Worm (Caenorhabditis elegans) whole organism, L1 larva: ENCODE data around the gene ZC8.6.

Experiments used
- C04F5.9 ChIP-seq: sonication (generic microtip); optimal IDR thresholded peaks from 2 replicates; lab custom pipeline; 2016; ENCODE audit warnings: missing genetic modification characterization, missing compliant biosample characterization
- Y116A8C.19 ChIP-seq: sonication (generic microtip); optimal IDR thresholded peaks from 2 replicates; lab custom pipeline; 2016; ENCODE audit warnings: missing compliant biosample characterization, missing genetic modification characterization, borderline replicate concordance
- aly-2 ChIP-seq: fragments of 150-350 bp; optimal IDR thresholded peaks from 2 replicates; lab custom pipeline; 2014; ENCODE audit warnings: missing biosample characterization, missing genetic modification characterization
- blmp-1 ChIP-seq: fragments of 150-350 bp; optimal IDR thresholded peaks from 2 replicates; lab custom pipeline; 2014; ENCODE audit warnings: missing biosample characterization, missing genetic modification characterization
- ceh-8 ChIP-seq: fragments of 200-800 bp; sonication (Bioruptor generic); optimal IDR thresholded peaks from 2 replicates; lab custom pipeline; 2018; ENCODE audit warnings: mild to moderate bottlenecking, missing genetic modification characterization, moderate library complexity, missing compliant biosample characterization
- ces-1 ChIP-seq: fragments of 150-350 bp; optimal IDR thresholded peaks from 2 replicates; lab custom pipeline; 2014; ENCODE audit warnings: missing biosample characterization, missing genetic modification reagents, missing genetic modification characterization
- dpl-1 ChIP-seq, 3 experiments: fragments of 150-350 bp in 2 of 3; sonication (generic microtip) in 1 of 3; optimal IDR thresholded peaks; 2 replicates each; lab custom pipeline; 2014 to 2017; ENCODE audit warnings: missing biosample characterization in 3 of 3, missing genetic modification characterization in 3 of 3, missing genetic modification reagents in 3 of 3
- dsc-1 ChIP-seq: sonication (generic microtip); optimal IDR thresholded peaks from 2 replicates; lab custom pipeline; 2016; ENCODE audit warnings: mild to moderate bottlenecking, missing genetic modification characterization, missing compliant biosample characterization
- efl-3 ChIP-seq: fragments of 200-800 bp; sonication (Bioruptor generic); optimal IDR thresholded peaks from 2 replicates; lab custom pipeline; 2018; ENCODE audit warnings: mild to moderate bottlenecking, missing genetic modification characterization, missing compliant biosample characterization
- egl-13 ChIP-seq: sonication (generic microtip); optimal IDR thresholded peaks from 2 replicates; lab custom pipeline; 2016; ENCODE audit warnings: missing genotype, missing genetic modification reagents, missing genetic modification characterization, missing compliant biosample characterization
- egl-27 ChIP-seq, 2 experiments: fragments of 150-350 bp in 1 of 2; sonication (generic microtip); optimal IDR thresholded peaks; 3 replicates each; lab custom pipeline; 2017 to 2018; ENCODE audit warnings: missing biosample characterization in 2 of 2, missing genetic modification characterization in 2 of 2, missing genetic modification reagents in 2 of 2
- elt-2 ChIP-seq: sonication (generic microtip); optimal IDR thresholded peaks from 2 replicates; lab custom pipeline; 2016; ENCODE audit warnings: missing genetic modification characterization, mild to moderate bottlenecking, inconsistent platforms, missing compliant biosample characterization, missing genetic modification reagents
- elt-3 ChIP-seq, 6 experiments: fragments of 150-350 bp in 1 of 6; sonication (generic microtip); optimal IDR thresholded peaks; 2 replicates each; lab custom pipeline; 2017 to 2018; ENCODE audit warnings: missing biosample characterization in 6 of 6, missing genetic modification characterization in 6 of 6, inconsistent platforms in 1 of 6
- fkh-10 ChIP-seq: sonication (generic microtip); optimal IDR thresholded peaks from 2 replicates; lab custom pipeline; 2017; ENCODE audit warnings: missing biosample characterization, missing genetic modification reagents, missing genetic modification characterization
- fkh-4 ChIP-seq: sonication (generic microtip); optimal IDR thresholded peaks from 2 replicates; lab custom pipeline; 2016; ENCODE audit warnings: missing compliant biosample characterization, missing genetic modification characterization, borderline replicate concordance
- grh-1 ChIP-seq: fragments of 200-800 bp; sonication (Bioruptor generic); IDR thresholded peaks from 2 replicates; pipeline ENCODE4 v1.3.6; 2022; ENCODE audit warnings: missing genetic modification reagents, missing genetic modification characterization, missing compliant biosample characterization
- hlh-17 ChIP-seq: fragments of 200-800 bp; sonication (Bioruptor generic); optimal IDR thresholded peaks from 2 replicates; lab custom pipeline; 2018; ENCODE audit warnings: missing genetic modification characterization, mild to moderate bottlenecking, missing compliant biosample characterization, moderate library complexity, borderline replicate concordance
- isw-1 ChIP-seq: fragments of 200-800 bp; sonication (Bioruptor generic); IDR thresholded peaks from 2 replicates; pipeline ENCODE4 v1.3.6; 2022; ENCODE audit warnings: missing genetic modification characterization, missing compliant biosample characterization
- lin-13 ChIP-seq: fragments of 150-350 bp; optimal IDR thresholded peaks from 2 replicates; lab custom pipeline; 2014; ENCODE audit warnings: missing biosample characterization, missing genetic modification reagents, missing genetic modification characterization
- lin-15B ChIP-seq: fragments of 150-350 bp; sonication (generic microtip); optimal IDR thresholded peaks from 3 replicates; lab custom pipeline; 2014; ENCODE audit warnings: missing biosample characterization, missing genetic modification characterization
- lin-35 ChIP-seq, 2 experiments: fragments of 150-350 bp; optimal IDR thresholded peaks; 2 replicates each; lab custom pipeline; 2014; ENCODE audit warnings: missing biosample characterization in 2 of 2, missing genetic modification characterization in 2 of 2, missing genetic modification reagents in 2 of 2
- mab-9 ChIP-seq: fragments of 200-800 bp; sonication (Bioruptor generic); IDR thresholded peaks from 2 replicates; pipeline ENCODE4 v1.3.6; 2022; ENCODE audit warnings: missing genetic modification reagents, missing genetic modification characterization, missing compliant biosample characterization
- mdl-1 ChIP-seq, 2 experiments: fragments of 150-350 bp; optimal IDR thresholded peaks; 2 replicates each; lab custom pipeline; 2014 to 2017; ENCODE audit warnings: missing biosample characterization in 2 of 2, missing genetic modification characterization in 2 of 2, inconsistent platforms in 1 of 2
- nhr-11 ChIP-seq: fragments of 150-350 bp; optimal IDR thresholded peaks from 2 replicates; lab custom pipeline; 2014; ENCODE audit warnings: missing biosample characterization, missing genetic modification characterization
- nhr-20 ChIP-seq: sonication (generic microtip); optimal IDR thresholded peaks from 2 replicates; lab custom pipeline; 2016; ENCODE audit warnings: mild to moderate bottlenecking, missing genetic modification characterization, missing compliant biosample characterization
- nhr-237 ChIP-seq: fragments of 150-350 bp; optimal IDR thresholded peaks from 2 replicates; lab custom pipeline; 2014; ENCODE audit warnings: missing biosample characterization, missing genetic modification characterization
- nhr-71 ChIP-seq: sonication (generic microtip); optimal IDR thresholded peaks from 2 replicates; lab custom pipeline; 2016; ENCODE audit warnings: mild to moderate bottlenecking, missing genetic modification characterization, moderate library complexity, missing compliant biosample characterization
- nhr-77 ChIP-seq: fragments of 150-350 bp; optimal IDR thresholded peaks from 2 replicates; lab custom pipeline; 2014; ENCODE audit warnings: missing biosample characterization, missing genetic modification characterization
- nhr-85 ChIP-seq: sonication (generic microtip); peaks from one replicate; lab custom pipeline; 2016; ENCODE audit warnings: missing genetic modification characterization, inconsistent platforms, missing compliant biosample characterization
- nhr-90 ChIP-seq: sonication (generic microtip); optimal IDR thresholded peaks from 2 replicates; lab custom pipeline; 2016; ENCODE audit warnings: mild to moderate bottlenecking, missing genetic modification characterization, missing compliant biosample characterization; ENCODE audit not compliant: poor library complexity
- pqm-1 ChIP-seq: sonication (generic microtip); optimal IDR thresholded peaks from 3 replicates; lab custom pipeline; 2017; ENCODE audit warnings: missing biosample characterization, missing genetic modification characterization
- snu-23 ChIP-seq: sonication (generic microtip); optimal IDR thresholded peaks from 2 replicates; lab custom pipeline; 2016; ENCODE audit warnings: missing genetic modification characterization, missing compliant biosample characterization
- sup-37 ChIP-seq: fragments of 200-800 bp; sonication (Bioruptor generic); optimal IDR thresholded peaks from 2 replicates; lab custom pipeline; 2018; ENCODE audit warnings: mild to moderate bottlenecking, missing genetic modification characterization, missing compliant biosample characterization
- tbx-2 ChIP-seq: sonication (generic microtip); optimal IDR thresholded peaks from 2 replicates; lab custom pipeline; 2016; ENCODE audit warnings: missing genetic modification characterization, missing compliant biosample characterization
- unc-62 ChIP-seq: fragments of 150-350 bp; optimal IDR thresholded peaks from 2 replicates; lab custom pipeline; 2014; ENCODE audit warnings: missing biosample characterization, missing genetic modification reagents, missing genetic modification characterization
- unc-86 ChIP-seq: sonication (generic microtip); optimal IDR thresholded peaks from 2 replicates; lab custom pipeline; 2016; ENCODE audit warnings: missing genetic modification characterization, missing compliant biosample characterization
- vab-15 ChIP-seq: sonication (generic microtip); optimal IDR thresholded peaks from 2 replicates; lab custom pipeline; 2017; ENCODE audit warnings: missing genotype, mild to moderate bottlenecking, missing genetic modification characterization, missing compliant biosample characterization
- xbp-1 ChIP-seq: sonication (generic microtip); optimal IDR thresholded peaks from 2 replicates; lab custom pipeline; 2016; ENCODE audit warnings: missing genetic modification characterization, missing compliant biosample characterization
- zag-1 ChIP-seq: fragments of 150-350 bp; optimal IDR thresholded peaks from 2 replicates; lab custom pipeline; 2014; ENCODE audit warnings: missing biosample characterization, missing genetic modification characterization
- zip-4 ChIP-seq: fragments of 200-800 bp; sonication (Bioruptor generic); optimal IDR thresholded peaks from 2 replicates; lab custom pipeline; 2018; ENCODE audit warnings: mild to moderate bottlenecking, missing genetic modification characterization, moderate library complexity, missing compliant biosample characterization
- ztf-4 ChIP-seq: fragments of 150-350 bp; optimal IDR thresholded peaks from 2 replicates; lab custom pipeline; 2014; ENCODE audit warnings: missing biosample characterization, missing genetic modification characterization

Gene ZC8.6

DNA sequence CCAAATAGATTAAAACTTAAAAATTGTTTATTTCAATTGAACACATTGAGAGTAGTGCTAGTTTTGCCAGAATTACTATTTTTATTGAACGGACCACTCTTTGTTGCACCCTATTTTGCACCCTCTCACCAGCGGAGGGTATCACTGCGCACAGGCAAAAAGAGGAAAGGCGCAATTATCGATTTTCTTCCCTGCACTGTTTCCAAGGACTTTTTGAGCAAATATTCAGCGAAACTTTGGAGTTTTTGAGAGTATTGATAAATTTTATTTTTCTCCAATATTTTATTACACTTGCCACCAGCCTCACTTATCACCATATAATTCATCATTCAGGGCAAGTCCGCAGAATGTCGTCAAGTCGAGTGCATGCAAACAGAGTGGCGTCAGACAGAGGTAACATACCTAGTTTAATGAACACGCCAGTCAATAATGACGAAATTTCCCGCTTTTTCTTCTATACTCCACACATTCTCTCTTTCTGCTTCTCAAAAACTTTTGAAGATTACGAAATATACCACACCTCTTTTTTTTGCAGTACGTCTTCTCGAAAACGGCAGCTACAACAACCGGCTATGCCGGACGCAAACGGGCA, 20.8 kb upstream of the ZC8.6 start (continued):
- TF ChIP-seq egl-13, result no peak
- peak in 1 of 2 experiments; percentile 49 for TF ChIP-seq lin-35 (GFP tag; optimal IDR thresholded peaks at IDR 0.05; lab: Kevin White, UChicago)
- peak in 1 of 3 experiments; percentile 6 for TF ChIP-seq dpl-1 (GFP tag; optimal IDR thresholded peaks at IDR 0.05; lab: Kevin White, UChicago)
- TF ChIP-seq fkh-10, result no peak
- TF ChIP-seq aly-2 (tag; lab: Kevin White, UChicago), result no peak
- no peak for TF ChIP-seq lin-15B (tag; lab: Kevin White, UChicago)
- no peak for TF ChIP-seq pqm-1 (tag; lab: Kevin White, UChicago)
- TF ChIP-seq tbx-2 (tag; lab: Kevin White, UChicago), result no peak
- TF ChIP-seq mdl-1 (tag; optimal IDR thresholded peaks at IDR 0.05; lab: Kevin White, UChicago), result no peak
- peak; percentile 47 for TF ChIP-seq snu-23 (GFP tag; lab: Kevin White, UChicago)
- TF ChIP-seq fkh-4 (tag; lab: Kevin White, UChicago), result no peak
- no peak for TF ChIP-seq ceh-8
- no peak for TF ChIP-seq unc-86 (tag; lab: Kevin White, UChicago)
- TF ChIP-seq zag-1, result no peak
- no peak for TF ChIP-seq C04F5.9 (tag; lab: Kevin White, UChicago)
- no peak for TF ChIP-seq ces-1 (GFP tag; lab: Kevin White, UChicago)
- TF ChIP-seq dsc-1, result no peak
- no peak for TF ChIP-seq elt-3 (tag; optimal IDR thresholded peaks at IDR 0.05; lab: Kevin White, UChicago)
- TF ChIP-seq nhr-71 (tag; lab: Kevin White, UChicago), result peak; percentile 37
- TF ChIP-seq nhr-85, result no peak

DNA sequence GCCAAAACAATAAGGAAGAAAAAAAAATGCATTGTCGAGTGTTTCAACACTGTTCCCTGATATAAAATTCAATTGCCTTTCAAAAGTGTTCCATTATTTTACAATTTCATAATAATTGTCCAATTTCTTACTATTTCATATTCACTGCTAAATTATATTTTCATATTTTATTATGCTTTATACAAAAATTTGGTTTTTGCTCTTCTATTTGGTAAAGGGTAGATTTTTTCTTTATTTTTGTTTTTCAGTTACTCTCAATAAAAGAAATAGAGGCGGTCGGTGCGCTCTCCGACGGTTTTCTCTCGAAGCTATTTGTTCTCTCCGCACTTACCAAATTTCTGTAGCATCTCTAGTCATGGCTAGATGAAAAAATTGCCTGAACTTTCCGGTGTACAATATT, 20.2 kb upstream of the ZC8.6 start, which contains the start of gene sek-3:
sek-3 (plus strand) TSS at position 301 of the 400 bp plus-strand sequence.
- no peak for TF ChIP-seq elt-3 (tag; optimal IDR thresholded peaks at IDR 0.05; lab: Kevin White, UChicago)
- TF ChIP-seq Y116A8C.19 (tag; lab: Kevin White, UChicago), result no peak
- TF ChIP-seq nhr-77, result no peak
- no peak for TF ChIP-seq xbp-1 (tag; lab: Kevin White, UChicago)
- TF ChIP-seq nhr-11 (tag; lab: Kevin White, UChicago), result no peak
- TF ChIP-seq C04F5.9 (tag; lab: Kevin White, UChicago), result no peak
- no peak for TF ChIP-seq aly-2 (tag; lab: Kevin White, UChicago)
- no peak for TF ChIP-seq hlh-17 (GFP tag; lab: Kevin White, UChicago)
- no peak for TF ChIP-seq elt-2
- no peak for TF ChIP-seq zip-4
- no peak for TF ChIP-seq sup-37
- TF ChIP-seq nhr-71 (tag; lab: Kevin White, UChicago), result no peak
- TF ChIP-seq ceh-8, result no peak
- TF ChIP-seq unc-86 (tag; lab: Kevin White, UChicago), result no peak
- TF ChIP-seq isw-1 (GFP tag; lab: Robert Waterston, UW), result no peak
- TF ChIP-seq lin-13 (GFP tag; lab: Kevin White, UChicago), result no peak

- TF ChIP-seq nhr-90 (tag; lab: Kevin White, UChicago), result no peak
- TF ChIP-seq ztf-4 (tag; lab: Kevin White, UChicago), result no peak
- no peak for TF ChIP-seq nhr-237 (tag; lab: Kevin White, UChicago)
- no peak for TF ChIP-seq efl-3
- no peak for TF ChIP-seq aly-2 (tag; lab: Kevin White, UChicago)
- TF ChIP-seq egl-27 (tag; optimal IDR thresholded peaks at IDR 0.05; lab: Kevin White, UChicago), result no peak
- no peak for TF ChIP-seq blmp-1 (tag; lab: Kevin White, UChicago)
- no peak for TF ChIP-seq mab-9 (GFP tag; lab: Robert Waterston, UW)
- TF ChIP-seq unc-62, result no peak
- no peak for TF ChIP-seq vab-15 (tag; lab: Kevin White, UChicago)
- TF ChIP-seq fkh-4 (tag; lab: Kevin White, UChicago), result no peak
- TF ChIP-seq grh-1 (GFP tag; lab: Robert Waterston, UW), result no peak
- no peak for TF ChIP-seq nhr-20 (tag; lab: Kevin White, UChicago)
These were observed 18.4 kb upstream of the ZC8.6 start, which contains the start of gene ZC449.8 for ce11 chrX:5015775-5016174. Gene ZC449.8 (plus strand): TSS chrX:5016075.
